Worm (Caenorhabditis elegans) whole organism, L2 larva: ENCODE data around the gene C30A5.16.

ENCODE experiments used
- C34F6.9 ChIP-seq: fragments of 150-350 bp; optimal IDR thresholded peaks from 2 replicates; lab custom pipeline; 2014; ENCODE audit warnings: missing biosample characterization, missing genetic modification characterization
- F13H6.1 ChIP-seq: sonication (generic microtip); optimal IDR thresholded peaks from 2 replicates; lab custom pipeline; 2016; ENCODE audit warnings: missing genetic modification characterization, missing compliant biosample characterization
- R02D3.7 ChIP-seq: fragments of 150-350 bp; optimal IDR thresholded peaks from 2 replicates; lab custom pipeline; 2014; ENCODE audit warnings: missing biosample characterization, missing genetic modification characterization
- alr-1 ChIP-seq: fragments of 150-350 bp; optimal IDR thresholded peaks from 2 replicates; lab custom pipeline; 2014; ENCODE audit warnings: missing biosample characterization, missing genetic modification characterization
- aly-2 ChIP-seq: fragments of 150-350 bp; optimal IDR thresholded peaks from 2 replicates; lab custom pipeline; 2014; ENCODE audit warnings: missing biosample characterization, missing genetic modification characterization
- ama-1 ChIP-seq: fragments of 150-350 bp; optimal IDR thresholded peaks from 2 replicates; lab custom pipeline; 2018; ENCODE audit warnings: inconsistent platforms
- blmp-1 ChIP-seq: sonication (generic microtip); optimal IDR thresholded peaks from 2 replicates; lab custom pipeline; 2017; ENCODE audit warnings: missing genetic modification characterization, mild to moderate bottlenecking, missing compliant biosample characterization, antibody characterized with exemption, moderate library complexity; ENCODE audit not compliant: insufficient read depth
- ceh-16 ChIP-seq: fragments of 150-350 bp; optimal IDR thresholded peaks from 2 replicates; lab custom pipeline; 2014; ENCODE audit warnings: missing biosample characterization, missing genetic modification characterization
- ceh-82 ChIP-seq: fragments of 150-350 bp; optimal IDR thresholded peaks from 2 replicates; lab custom pipeline; 2014; ENCODE audit warnings: missing biosample characterization, missing genetic modification characterization
- crh-2 ChIP-seq: sonication (generic microtip); optimal IDR thresholded peaks from 2 replicates; lab custom pipeline; 2017; ENCODE audit warnings: missing biosample characterization, missing genetic modification characterization
- egl-27 ChIP-seq: sonication (generic microtip); optimal IDR thresholded peaks from 3 replicates; lab custom pipeline; 2017; ENCODE audit warnings: missing biosample characterization, missing genetic modification reagents, missing genetic modification characterization
- elt-3 ChIP-seq: sonication (generic microtip); optimal IDR thresholded peaks from 2 replicates; lab custom pipeline; 2017; ENCODE audit warnings: missing biosample characterization, missing genetic modification characterization
- fos-1 ChIP-seq: fragments of 150-350 bp; optimal IDR thresholded peaks from 2 replicates; lab custom pipeline; 2014; ENCODE audit warnings: missing biosample characterization, missing genetic modification characterization
- gmeb-1 ChIP-seq: fragments of 150-350 bp; optimal IDR thresholded peaks from 2 replicates; lab custom pipeline; 2014; ENCODE audit warnings: missing biosample characterization, missing genetic modification characterization
- lin-11 ChIP-seq: fragments of 150-350 bp; sonication (generic microtip); optimal IDR thresholded peaks from 2 replicates; lab custom pipeline; 2014; ENCODE audit warnings: missing biosample characterization, missing genetic modification characterization, inconsistent platforms, mixed read lengths
- lin-13 ChIP-seq: fragments of 150-350 bp; optimal IDR thresholded peaks from 2 replicates; lab custom pipeline; 2014; ENCODE audit warnings: missing biosample characterization, missing genetic modification reagents, missing genetic modification characterization
- lin-39 ChIP-seq: fragments of 150-350 bp; optimal IDR thresholded peaks from 2 replicates; lab custom pipeline; 2014; ENCODE audit warnings: missing biosample characterization, missing genetic modification reagents, missing genetic modification characterization
- mab-5 ChIP-seq: fragments of 150-350 bp; optimal IDR thresholded peaks from 2 replicates; lab custom pipeline; 2014; ENCODE audit warnings: missing biosample characterization, missing genetic modification characterization
- nhr-12 ChIP-seq: fragments of 150-350 bp; optimal IDR thresholded peaks from 2 replicates; lab custom pipeline; 2014; ENCODE audit warnings: missing biosample characterization, missing genetic modification characterization
- nhr-21 ChIP-seq: fragments of 150-350 bp; optimal IDR thresholded peaks from 2 replicates; lab custom pipeline; 2014; ENCODE audit warnings: missing biosample characterization, missing genetic modification characterization
- nhr-23 ChIP-seq: fragments of 150-350 bp; optimal IDR thresholded peaks from 2 replicates; lab custom pipeline; 2014; ENCODE audit warnings: missing biosample characterization, missing genetic modification reagents, missing genetic modification characterization
- nhr-237 ChIP-seq: fragments of 150-350 bp; optimal IDR thresholded peaks from 2 replicates; lab custom pipeline; 2014; ENCODE audit warnings: missing biosample characterization, missing genetic modification characterization
- nhr-25 ChIP-seq: fragments of 150-350 bp; sonication (generic microtip); optimal IDR thresholded peaks from 3 replicates; lab custom pipeline; 2014; ENCODE audit warnings: missing biosample characterization, missing genetic modification characterization
- nhr-6 ChIP-seq: fragments of 150-350 bp; optimal IDR thresholded peaks from 2 replicates; lab custom pipeline; 2014; ENCODE audit warnings: missing biosample characterization, missing genetic modification characterization
- nhr-77 ChIP-seq: fragments of 150-350 bp; optimal IDR thresholded peaks from 2 replicates; lab custom pipeline; 2014; ENCODE audit warnings: missing biosample characterization, missing genetic modification characterization
- peb-1 ChIP-seq: fragments of 150-350 bp; optimal IDR thresholded peaks from 2 replicates; lab custom pipeline; 2014; ENCODE audit warnings: missing biosample characterization, missing genetic modification characterization
- sem-4 ChIP-seq: fragments of 150-350 bp; optimal IDR thresholded peaks from 2 replicates; lab custom pipeline; 2014; ENCODE audit warnings: missing biosample characterization, missing genetic modification reagents, missing genetic modification characterization
- skn-1 ChIP-seq: sonication (generic microtip); optimal IDR thresholded peaks from 2 replicates; lab custom pipeline; 2017; ENCODE audit warnings: missing biosample characterization, missing genetic modification characterization
- sma-9 ChIP-seq, 2 experiments: fragments of 150-350 bp in 1 of 2; sonication (generic microtip) in 1 of 2; optimal IDR thresholded peaks; 2 replicates each; lab custom pipeline; 2014 to 2016; ENCODE audit warnings: missing genetic modification characterization in 2 of 2, mild to moderate bottlenecking in 1 of 2, missing biosample characterization in 1 of 2, missing compliant biosample characterization in 1 of 2, missing genetic modification reagents in 1 of 2, moderate library complexity in 1 of 2
- unc-39 ChIP-seq: fragments of 150-350 bp; optimal IDR thresholded peaks from 2 replicates; lab custom pipeline; 2014; ENCODE audit warnings: missing biosample characterization, missing genetic modification characterization
- unc-55 ChIP-seq: fragments of 150-350 bp; sonication (generic microtip); optimal IDR thresholded peaks from 3 replicates; lab custom pipeline; 2014; ENCODE audit warnings: missing biosample characterization, missing genetic modification reagents, missing genetic modification characterization
- zag-1 ChIP-seq: fragments of 150-350 bp; optimal IDR thresholded peaks from 2 replicates; lab custom pipeline; 2014; ENCODE audit warnings: missing biosample characterization, missing genetic modification characterization
- ztf-1 ChIP-seq: fragments of 200-800 bp; sonication (Bioruptor generic); conservative IDR thresholded peaks from 2 replicates; pipeline ENCODE4 v1.3.6; 2022; ENCODE audit warnings: missing genetic modification characterization, missing compliant biosample characterization
- ztf-4 ChIP-seq: fragments of 150-350 bp; optimal IDR thresholded peaks from 2 replicates; lab custom pipeline; 2014; ENCODE audit warnings: missing biosample characterization, missing genetic modification characterization

Gene C30A5.16

DNA sequence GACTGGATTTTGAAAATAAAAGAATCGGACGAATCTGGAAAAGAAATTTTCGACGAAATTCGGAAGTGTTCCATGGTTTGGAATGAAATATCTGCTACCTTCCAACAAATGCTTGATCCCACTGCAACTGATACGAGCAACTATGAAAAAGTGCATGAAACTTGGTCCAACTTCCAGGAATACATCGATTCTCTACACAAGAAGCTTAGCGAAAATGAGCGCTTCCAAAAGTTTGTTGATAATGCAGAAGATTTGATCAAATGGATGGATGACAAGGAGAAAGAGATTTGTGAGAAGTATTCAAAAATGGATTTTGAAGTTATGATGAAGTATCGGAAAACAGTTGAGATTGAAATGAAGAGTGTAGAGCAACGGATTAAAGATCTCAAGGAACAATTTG, 35.4 kb upstream of the C30A5.16 start:
- TF ChIP-seq blmp-1 (tag; lab: Kevin White, UChicago): no peak
- TF ChIP-seq F13H6.1 (tag; lab: Kevin White, UChicago): no peak
- TF ChIP-seq unc-55 (GFP tag; lab: Kevin White, UChicago): no peak

DNA sequence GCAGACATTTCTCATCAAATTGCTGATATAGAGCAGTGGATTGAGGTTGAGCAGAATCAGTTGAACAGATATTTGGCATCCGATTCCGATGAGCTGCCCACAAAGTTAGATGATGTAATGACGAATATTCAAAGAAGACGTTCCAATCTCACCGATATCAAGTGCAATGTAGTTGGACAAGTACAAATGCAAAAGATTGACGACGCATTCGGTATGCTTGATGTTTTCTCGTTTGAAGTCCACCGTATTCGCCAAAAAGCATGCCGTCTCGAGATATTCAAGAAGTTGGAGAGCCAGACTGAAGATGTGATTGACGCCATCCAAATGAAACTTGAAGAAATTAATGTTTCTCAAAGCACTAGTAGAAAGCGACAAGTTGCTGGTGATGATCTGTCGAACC, 32.9 kb upstream of the C30A5.16 start:
- TF ChIP-seq elt-3 (tag; lab: Kevin White, UChicago) (no peak), nhr-12 (no peak), egl-27 (tag; lab: Kevin White, UChicago) (no peak), zag-1 (tag; lab: Kevin White, UChicago) (no peak), ztf-4 (tag; lab: Kevin White, UChicago) (no peak), crh-2 (tag; lab: Kevin White, UChicago) (no peak), nhr-77 (tag; lab: Kevin White, UChicago) (no peak), unc-39 (no peak), ceh-82 (tag; lab: Kevin White, UChicago) (no peak), lin-13 (no peak), fos-1 (tag; lab: Kevin White, UChicago) (no peak), lin-39 (tag; lab: Kevin White, UChicago) (no peak), peb-1 (tag; lab: Kevin White, UChicago) (no peak), C34F6.9 (no peak), ama-1 (lab: Kevin White, UChicago) (no peak)

DNA sequence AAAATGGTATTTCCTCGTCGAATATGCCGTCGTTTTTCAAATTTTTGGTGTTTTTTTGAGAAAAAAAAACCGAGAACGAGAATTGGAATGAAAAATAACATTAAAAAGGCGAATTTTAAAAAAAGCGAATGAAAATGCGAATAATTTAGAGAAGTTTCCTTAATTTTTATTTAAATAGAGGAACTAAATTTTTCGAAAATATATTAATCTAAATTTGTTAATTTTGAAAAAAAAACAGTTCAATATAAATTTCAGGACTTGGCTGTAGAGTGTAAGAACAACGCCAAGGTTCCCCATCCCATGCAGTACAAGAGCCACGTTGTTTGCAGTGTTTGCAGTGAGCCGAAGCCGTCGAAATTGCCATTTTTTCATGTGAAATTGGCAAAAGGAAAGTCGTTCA, 27.5 kb upstream of the C30A5.16 start, which contains the start of gene C50C3.19:
C50C3.19 (plus strand) TSS at position 301 of the 400 bp plus-strand sequence.
- TF ChIP-seq alr-1 (no peak), egl-27 (tag; lab: Kevin White, UChicago) (no peak), ceh-82 (tag; lab: Kevin White, UChicago) (no peak), lin-13 (no peak), C34F6.9 (no peak), gmeb-1 (tag; lab: Kevin White, UChicago) (no peak), nhr-237 (no peak)

DNA sequence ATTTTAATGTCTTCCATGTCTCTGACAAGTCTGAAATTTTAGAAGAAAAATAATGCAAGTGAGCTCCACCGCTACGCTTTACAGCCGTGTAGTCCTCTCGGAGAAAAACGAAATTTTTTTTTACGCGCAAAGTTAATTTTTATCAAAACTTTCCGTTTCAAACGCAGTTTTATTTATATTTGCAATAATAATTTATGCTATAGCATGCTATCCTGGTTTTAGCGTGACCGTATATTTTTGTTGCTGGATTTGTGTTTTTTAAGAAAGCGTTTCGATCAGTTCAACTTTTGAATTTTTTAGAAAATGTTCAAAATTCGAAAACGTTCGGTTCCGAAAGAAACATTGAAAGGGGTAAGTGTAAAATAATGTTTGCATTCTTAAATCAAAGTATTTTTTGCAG, 26.3 kb upstream of the C30A5.16 start, which contains the start of gene C50C3.1:
C50C3.1 (plus strand) TSS at position 301 of the 400 bp plus-strand sequence.
- no peak for TF ChIP-seq aly-2 (tag; lab: Kevin White, UChicago)
- no peak for TF ChIP-seq sem-4 (tag; lab: Kevin White, UChicago)
- TF ChIP-seq skn-1: no peak
- no peak for TF ChIP-seq F13H6.1 (tag; lab: Kevin White, UChicago)
- no peak for TF ChIP-seq ztf-1
- no peak for TF ChIP-seq unc-55 (GFP tag; lab: Kevin White, UChicago)
- no peak for TF ChIP-seq blmp-1 (tag; lab: Kevin White, UChicago)
- TF ChIP-seq nhr-77 (tag; lab: Kevin White, UChicago): no peak
- no peak for TF ChIP-seq alr-1
- no peak for TF ChIP-seq R02D3.7 (tag; lab: Kevin White, UChicago)
- no peak for TF ChIP-seq ama-1 (lab: Kevin White, UChicago)
- TF ChIP-seq mab-5 (tag; lab: Kevin White, UChicago): no peak
- TF ChIP-seq peb-1 (tag; lab: Kevin White, UChicago): no peak
- TF ChIP-seq nhr-21 (tag; lab: Kevin White, UChicago): no peak
- TF ChIP-seq, all 48 proteins: peak for 0

DNA sequence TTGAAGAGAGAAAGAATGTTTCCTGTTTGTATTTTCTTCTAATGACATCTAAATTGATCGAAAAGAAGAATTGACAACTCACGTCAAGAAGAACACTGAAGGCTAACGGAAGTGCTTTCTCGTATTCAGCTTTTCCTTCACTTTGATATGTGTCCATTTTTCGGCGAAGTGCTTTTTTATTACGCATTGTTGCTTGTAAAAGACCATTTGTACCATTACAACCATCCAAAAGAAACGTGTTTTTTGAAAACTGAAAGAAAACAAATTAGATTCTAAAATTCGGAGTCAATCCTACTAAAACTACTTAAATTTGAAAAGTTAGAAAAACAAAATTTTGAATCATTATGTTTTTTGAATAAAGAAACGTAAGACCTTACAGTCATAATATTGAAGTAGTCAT, 19.0 kb upstream of the C30A5.16 start:
- TF ChIP-seq alr-1: no peak
- no peak for TF ChIP-seq peb-1 (tag; lab: Kevin White, UChicago)
- TF ChIP-seq nhr-23 (tag; lab: Kevin White, UChicago): no peak
- no peak for TF ChIP-seq nhr-25 (tag; lab: Kevin White, UChicago)
- TF ChIP-seq ceh-82 (tag; lab: Kevin White, UChicago): no peak
- no peak for TF ChIP-seq nhr-77 (tag; lab: Kevin White, UChicago)
- TF ChIP-seq lin-11 (tag; lab: Kevin White, UChicago): no peak
- no peak for TF ChIP-seq R02D3.7 (tag; lab: Kevin White, UChicago)
- TF ChIP-seq F13H6.1 (tag; lab: Kevin White, UChicago): no peak
- no peak for TF ChIP-seq nhr-6 (tag; lab: Kevin White, UChicago)
- no peak for TF ChIP-seq elt-3 (tag; lab: Kevin White, UChicago)
- TF ChIP-seq nhr-21 (tag; lab: Kevin White, UChicago): no peak
- no peak for TF ChIP-seq ztf-1
- TF ChIP-seq ama-1 (lab: Kevin White, UChicago): no peak

DNA sequence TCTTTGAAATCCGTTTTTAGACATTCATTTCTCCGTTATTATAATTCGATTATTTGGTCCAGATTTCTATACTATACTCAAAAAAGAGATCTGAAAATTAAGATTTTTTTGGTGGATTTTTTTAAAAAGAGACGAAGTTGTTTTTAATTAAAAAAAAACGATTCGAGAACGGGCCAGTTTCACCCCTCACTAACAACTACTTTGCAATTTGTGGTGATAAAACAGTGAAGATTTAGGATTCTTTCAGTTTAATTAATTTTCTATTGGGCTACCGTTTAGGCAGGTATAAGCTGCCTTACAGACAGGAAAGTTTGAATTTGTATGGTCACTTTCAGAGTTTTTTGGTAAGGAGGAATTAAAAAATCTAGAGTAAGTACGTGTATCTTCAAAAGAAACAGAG, 16.9 kb upstream of the C30A5.16 start, which contains the start of gene unc-36:
unc-36 (minus strand) TSS at position 101 of the 400 bp plus-strand sequence.
- TF ChIP-seq unc-39 (no peak), ceh-16 (no peak), skn-1 (no peak), sma-9 (GFP tag; optimal IDR thresholded peaks at IDR 0.05; lab: Kevin White, UChicago) (no peak), sma-9 (tag; optimal IDR thresholded peaks at IDR 0.05; lab: Kevin White, UChicago) (no peak), nhr-77 (tag; lab: Kevin White, UChicago) (no peak)
- TF ChIP-seq, all 48 proteins: peak for 0
